Fruit fly (Drosophila melanogaster) whole organism, prepupa: ENCODE results near the gene CG42523.

Experiments used
- CG10631 ChIP-seq: fragments of 200-800 bp; sonication (Bioruptor generic); optimal IDR thresholded peaks from 2 replicates; lab custom pipeline; 2016; ENCODE audit warnings: missing biosample characterization, missing genetic modification characterization
- CG11902 ChIP-seq: fragments of 200-800 bp; sonication (Bioruptor generic); optimal IDR thresholded peaks from 3 replicates; lab custom pipeline; 2016; ENCODE audit warnings: missing biosample characterization, missing genetic modification characterization
- CG15336 ChIP-seq: fragments of 200-800 bp; sonication (Bioruptor generic); IDR thresholded peaks from 2 replicates; pipeline ENCODE4 v1.3.6; 2022; ENCODE audit warnings: missing biosample characterization, missing genetic modification characterization
- CG1621 ChIP-seq: fragments of 200-800 bp; sonication (Bioruptor generic); optimal IDR thresholded peaks from 3 replicates; lab custom pipeline; 2018; ENCODE audit warnings: missing biosample characterization, mild to moderate bottlenecking, missing genetic modification characterization
- CG16779 ChIP-seq: fragments of 200-800 bp; sonication (Bioruptor generic); optimal IDR thresholded peaks from 3 replicates; lab custom pipeline; 2017; ENCODE audit warnings: missing biosample characterization, mild to moderate bottlenecking, missing genetic modification characterization
- CG31627 ChIP-seq: fragments of 200-800 bp; sonication (Bioruptor generic); optimal IDR thresholded peaks from 3 replicates; lab custom pipeline; 2016; ENCODE audit warnings: missing biosample characterization, missing genetic modification characterization
- CG34406 ChIP-seq: fragments of 200-800 bp; sonication (Bioruptor generic); optimal IDR thresholded peaks from 3 replicates; lab custom pipeline; 2016; ENCODE audit warnings: missing biosample characterization, missing genetic modification characterization
- CG6276 ChIP-seq: fragments of 200-800 bp; sonication (Bioruptor generic); optimal IDR thresholded peaks from 2 replicates; lab custom pipeline; 2017; ENCODE audit warnings: missing biosample characterization, mild to moderate bottlenecking, missing genetic modification characterization
- CG6792 ChIP-seq: fragments of 200-800 bp; sonication (Bioruptor generic); optimal IDR thresholded peaks from 3 replicates; lab custom pipeline; 2016; ENCODE audit warnings: missing biosample characterization, missing genetic modification characterization
- CG6808 ChIP-seq: fragments of 200-800 bp; sonication (Bioruptor generic); optimal IDR thresholded peaks from 3 replicates; lab custom pipeline; 2017; ENCODE audit warnings: missing biosample characterization, missing genetic modification characterization, mild to moderate bottlenecking, moderate library complexity, missing genetic modification reagents
- CG7368 ChIP-seq: fragments of 200-800 bp; sonication (Bioruptor generic); optimal IDR thresholded peaks from 3 replicates; lab custom pipeline; 2016; ENCODE audit warnings: missing biosample characterization, missing genetic modification characterization
- CG8632 ChIP-seq: fragments of 200-800 bp; sonication (Bioruptor generic); optimal IDR thresholded peaks from 3 replicates; lab custom pipeline; 2016; ENCODE audit warnings: missing biosample characterization, missing genetic modification characterization
- Eip78C ChIP-seq: fragments of 200-800 bp; sonication (Bioruptor generic); peaks from one replicate; lab custom pipeline; 2016; ENCODE audit warnings: missing biosample characterization, missing genetic modification characterization
- Eip93F ChIP-seq: fragments of 200-800 bp; sonication (Bioruptor generic); optimal IDR thresholded peaks from 2 replicates; lab custom pipeline; 2016; ENCODE audit warnings: missing biosample characterization, mild to moderate bottlenecking, missing genetic modification characterization
- Ets21C ChIP-seq: fragments of 200-800 bp; sonication (Bioruptor generic); optimal IDR thresholded peaks from 3 replicates; lab custom pipeline; 2016; ENCODE audit warnings: missing biosample characterization, missing genetic modification characterization
- Hr38 ChIP-seq: sonication (Bioruptor generic); optimal IDR thresholded peaks from 2 replicates; lab custom pipeline; 2016; ENCODE audit warnings: missing biosample characterization, missing genetic modification characterization
- Hr39 ChIP-seq: fragments of 200-800 bp; sonication (Bioruptor generic); optimal IDR thresholded peaks from 2 replicates; lab custom pipeline; 2016; ENCODE audit warnings: missing biosample characterization, missing genetic modification characterization
- Hr4 ChIP-seq: fragments of 200-800 bp; sonication (Bioruptor generic); optimal IDR thresholded peaks from 3 replicates; lab custom pipeline; 2016; ENCODE audit warnings: missing biosample characterization, missing genetic modification characterization
- Met ChIP-seq: fragments of 200-800 bp; sonication (Bioruptor generic); optimal IDR thresholded peaks from 3 replicates; lab custom pipeline; 2016; ENCODE audit warnings: missing biosample characterization, missing genetic modification characterization
- Sox15 ChIP-seq: fragments of 200-800 bp; sonication (Bioruptor generic); optimal IDR thresholded peaks from 3 replicates; lab custom pipeline; 2016; ENCODE audit warnings: missing biosample characterization, missing genetic modification characterization
- acj6 ChIP-seq: fragments of 200-800 bp; sonication (Bioruptor generic); optimal IDR thresholded peaks from 3 replicates; lab custom pipeline; 2016; ENCODE audit warnings: missing biosample characterization, missing genetic modification characterization
- cyc ChIP-seq: fragments of 200-800 bp; sonication (Bioruptor generic); optimal IDR thresholded peaks from 3 replicates; lab custom pipeline; 2016; ENCODE audit warnings: missing biosample characterization, missing genetic modification characterization
- dac ChIP-seq: fragments of 200-800 bp; sonication (Bioruptor generic); optimal IDR thresholded peaks from 2 replicates; lab custom pipeline; 2017; ENCODE audit warnings: missing biosample characterization, mild to moderate bottlenecking, missing genetic modification characterization
- dsx ChIP-seq: fragments of 200-800 bp; optimal IDR thresholded peaks from 3 replicates; lab custom pipeline; 2019; ENCODE audit warnings: missing biosample characterization, mild to moderate bottlenecking, missing genetic modification characterization, moderate library complexity; ENCODE audit not compliant: poor library complexity, severe bottlenecking
- eg ChIP-seq: fragments of 200-800 bp; sonication (Bioruptor generic); IDR thresholded peaks from 3 replicates; pipeline ENCODE4 v1.3.6; 2022; ENCODE audit warnings: missing biosample characterization, missing genetic modification characterization
- esn ChIP-seq: fragments of 200-800 bp; sonication (Bioruptor generic); optimal IDR thresholded peaks from 2 replicates; lab custom pipeline; 2016; ENCODE audit warnings: missing biosample characterization, mild to moderate bottlenecking, missing genetic modification characterization, moderate library complexity
- fd59A ChIP-seq: fragments of 200-800 bp; sonication (Bioruptor generic); optimal IDR thresholded peaks from 2 replicates; lab custom pipeline; 2017; ENCODE audit warnings: missing biosample characterization, mild to moderate bottlenecking, missing genetic modification characterization, missing genetic modification reagents
- fkh ChIP-seq: fragments of 200-800 bp; sonication (Bioruptor generic); optimal IDR thresholded peaks from 3 replicates; lab custom pipeline; 2017; ENCODE audit warnings: missing biosample characterization, mild to moderate bottlenecking, missing genetic modification characterization, moderate library complexity
- net ChIP-seq: fragments of 200-800 bp; sonication (Bioruptor generic); optimal IDR thresholded peaks from 3 replicates; lab custom pipeline; 2016; ENCODE audit warnings: missing biosample characterization, missing genetic modification characterization
- salr ChIP-seq, 2 experiments: fragments of 200-800 bp; sonication (Bioruptor generic); optimal IDR thresholded peaks; 3 replicates each; lab custom pipeline; 2016 to 2018; ENCODE audit warnings: missing biosample characterization in 2 of 2, missing genetic modification characterization in 2 of 2, mild to moderate bottlenecking in 1 of 2
- svp ChIP-seq: fragments of 200-800 bp; sonication (Bioruptor generic); peaks from one replicate; lab custom pipeline; 2016; ENCODE audit warnings: missing biosample characterization, missing genetic modification characterization
- topi ChIP-seq: fragments of 200-800 bp; sonication (Bioruptor generic); optimal IDR thresholded peaks from 3 replicates; lab custom pipeline; 2016; ENCODE audit warnings: missing biosample characterization, missing genetic modification characterization
- vri ChIP-seq: fragments of 200-800 bp; sonication (Bioruptor generic); optimal IDR thresholded peaks from 3 replicates; lab custom pipeline; 2016; ENCODE audit warnings: missing biosample characterization, mild to moderate bottlenecking, missing genetic modification characterization

CG42523 gene

dm6 chr2L:4762595-4762994 lies at the start of gene CG42523:
TSS of gene CG42523 (plus strand) at chr2L:4762895.
- no peak for TF ChIP-seq Ets21C (GFP tag; lab: Kevin White, UChicago)
- TF ChIP-seq acj6 (GFP tag; lab: Kevin White, UChicago), result no peak
- no peak for TF ChIP-seq CG31627 (GFP tag; lab: Kevin White, UChicago)
- TF ChIP-seq CG16779 (tag; lab: Kevin White, UChicago), result no peak

- TF ChIP-seq Hr38 (GFP tag; lab: Kevin White, UChicago), result no peak
- TF ChIP-seq CG8632, result no peak
- no peak for TF ChIP-seq CG16779 (tag; lab: Kevin White, UChicago)
- TF ChIP-seq, all 60 proteins: peak for 0
Measured at dm6 chr2L:4726021-4726420, 36.7 kb upstream of the CG42523 start.

dm6 chr2L:4734358-4734757 lies 28.3 kb upstream of the CG42523 start, which contains the start of gene CG15631:
TSS of gene CG15631 (minus strand) at chr2L:4734458.
- TF ChIP-seq dsx (GFP tag; lab: Kevin White, UChicago) (no peak), dac (GFP tag; lab: Kevin White, UChicago) (no peak), CG34406 (no peak), Eip93F (no peak), Hr38 (GFP tag; lab: Kevin White, UChicago) (no peak), vri (GFP tag; lab: Kevin White, UChicago) (no peak), CG15336 (GFP tag; lab: Robert Waterston, UW) (no peak), CG1621 (no peak), eg (no peak), CG10631 (GFP tag; lab: Kevin White, UChicago) (no peak), salr (GFP tag; optimal IDR thresholded peaks at IDR 0.05; lab: Kevin White, UChicago) (no peak), CG6808 (GFP tag; lab: Kevin White, UChicago) (no peak), esn (GFP tag; lab: Kevin White, UChicago) (no peak)

- TF ChIP-seq CG8632 (no peak), CG7368 (GFP tag; lab: Kevin White, UChicago) (no peak), eg (peak; percentile 27; the same call in 1 of the 3 replicates), dsx (GFP tag; lab: Kevin White, UChicago) (peak; percentile 78), svp (GFP tag; lab: Kevin White, UChicago) (peak; percentile 46), fd59A (no peak), Met (no peak), Eip78C (peak; percentile 66)
- TF ChIP-seq, all 60 proteins: peak for 4
Measured at dm6 chr2L:4793780-4794523, 31.3 kb downstream of the CG42523 start, which contains the start of gene fipi. TSS of gene fipi (minus strand) at chr2L:4794044.

- TF ChIP-seq cyc (no peak), Hr4 (GFP tag; lab: Kevin White, UChicago) (no peak), CG1621 (no peak), CG11902 (GFP tag; lab: Kevin White, UChicago) (no peak), CG6792 (GFP tag; lab: Kevin White, UChicago) (no peak), net (GFP tag; lab: Kevin White, UChicago) (no peak), Sox15 (GFP tag; lab: Kevin White, UChicago) (no peak), CG6276 (no peak), topi (no peak), Hr39 (GFP tag; lab: Kevin White, UChicago) (no peak), esn (GFP tag; lab: Kevin White, UChicago) (no peak), Ets21C (GFP tag; lab: Kevin White, UChicago) (no peak), fkh (GFP tag; lab: Kevin White, UChicago) (no peak)
Measured at dm6 chr2L:4794524-4794804, 31.8 kb downstream of the CG42523 start, which contains the start of gene CG3294. TSS of gene CG3294 (plus strand) at chr2L:4794549.
